Worm (Caenorhabditis elegans): ENCODE measurements around the gene his-17.

DNA sequence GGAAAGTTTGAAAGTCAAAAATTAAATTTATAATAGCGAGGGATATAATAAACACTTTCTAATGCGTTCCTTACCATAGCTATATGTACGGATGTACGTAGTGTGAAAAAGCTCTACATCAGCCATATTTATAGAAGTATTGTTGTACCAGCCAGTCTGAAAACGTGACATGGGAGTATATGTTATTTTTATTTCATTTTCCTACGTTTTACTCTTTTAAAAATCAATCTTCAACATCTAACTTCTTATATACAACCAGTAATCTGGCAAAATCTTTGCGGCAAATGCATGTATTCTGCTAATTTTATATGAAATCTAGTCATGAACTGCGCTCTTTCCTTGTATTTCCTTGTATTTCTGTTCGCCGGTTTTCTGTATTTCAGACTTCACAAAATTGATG is 34.5 kb upstream of the his-17 start, which contains the start of gene H14N18.2:
- TF ChIP-seq ama-1 (optimal IDR thresholded peaks at IDR 0.05), result no peak
- no peak for TF ChIP-seq ztf-11 (tag; optimal IDR thresholded peaks at IDR 0.05)
- TF ChIP-seq nhr-25 (tag; optimal IDR thresholded peaks at IDR 0.05), result no peak
- TF ChIP-seq R02D3.7 (tag; optimal IDR thresholded peaks at IDR 0.05), result no peak
- TF ChIP-seq pqm-1 (tag; optimal IDR thresholded peaks at IDR 0.05), result no peak
- TF ChIP-seq elt-1 (tag; optimal IDR thresholded peaks at IDR 0.05), result no peak
- TF ChIP-seq nhr-76 (tag; optimal IDR thresholded peaks at IDR 0.05), result no peak
